Worm (Caenorhabditis elegans): ENCODE results near the gene emb-9.

The emb-9 gene

DNA sequence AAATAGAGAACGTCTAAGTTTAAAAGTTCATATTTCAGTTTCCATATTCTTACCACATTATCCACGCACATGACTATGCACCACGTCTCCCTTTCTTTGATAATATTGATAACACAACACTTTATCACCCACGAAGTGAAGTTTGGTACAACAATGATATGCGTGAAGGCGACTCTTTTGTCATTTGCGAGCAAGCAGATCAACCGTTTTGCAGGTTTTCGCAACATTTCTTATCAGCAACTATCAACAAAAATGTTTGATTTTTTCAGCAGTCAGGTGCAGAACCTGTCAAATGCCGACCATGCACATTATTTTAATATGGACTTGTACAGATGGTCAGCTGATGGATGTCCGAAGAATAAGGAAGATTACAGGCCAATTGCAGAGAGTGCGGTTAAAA, 17.7 kb downstream of the emb-9 start:
- TF ChIP-seq gmeb-1 (tag; optimal IDR thresholded peaks at IDR 0.05) (peak; percentile 44), unc-39 (tag; optimal IDR thresholded peaks at IDR 0.05) (no peak), sma-9 (GFP tag; optimal IDR thresholded peaks at IDR 0.05) (peak; percentile 72), sma-9 (tag; optimal IDR thresholded peaks at IDR 0.05) (no peak), F13H6.1 (tag; optimal IDR thresholded peaks at IDR 0.05) (peak; percentile 12), fos-1 (tag; optimal IDR thresholded peaks at IDR 0.05) (peak; percentile 93), crh-2 (tag; optimal IDR thresholded peaks at IDR 0.05) (peak; percentile 87), alr-1 (tag; optimal IDR thresholded peaks at IDR 0.05) (no peak), sma-3 (GFP tag; optimal IDR thresholded peaks at IDR 0.05) (peak; percentile 34)

DNA sequence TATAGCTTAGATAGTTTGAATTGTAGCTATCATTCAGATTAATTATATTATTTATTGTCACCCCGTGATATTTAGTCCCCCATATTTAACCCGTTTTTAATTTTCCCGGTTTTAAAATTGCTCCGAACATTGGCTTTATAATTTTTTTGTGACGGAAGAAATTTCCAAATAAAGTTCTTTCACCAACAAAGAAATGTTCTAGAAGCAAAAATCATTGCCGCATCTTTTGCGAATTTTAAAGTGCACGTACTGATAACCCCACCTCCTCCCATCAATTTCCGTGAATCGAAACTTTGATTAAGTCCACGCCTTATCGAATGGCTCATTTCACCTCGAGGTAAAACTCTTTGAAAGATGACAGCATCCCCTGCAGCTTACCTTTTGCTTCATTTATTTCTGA, 19.5 kb downstream of the emb-9 start, which contains the start of gene C40H1.7:
Gene C40H1.7, plus strand, starts transcription at position 301 of the 400 bp plus-strand sequence.
- TF ChIP-seq nhr-6 (tag; optimal IDR thresholded peaks at IDR 0.05): no peak
- no peak for TF ChIP-seq sma-9 (GFP tag; optimal IDR thresholded peaks at IDR 0.05)
- TF ChIP-seq sma-9 (tag; optimal IDR thresholded peaks at IDR 0.05): no peak
- TF ChIP-seq unc-55 (GFP tag; optimal IDR thresholded peaks at IDR 0.05): no peak
- TF ChIP-seq peb-1 (tag; optimal IDR thresholded peaks at IDR 0.05): no peak
- TF ChIP-seq skn-1 (tag; optimal IDR thresholded peaks at IDR 0.05): no peak
- TF ChIP-seq ztf-11 (tag; optimal IDR thresholded peaks at IDR 0.05): no peak
- no peak for TF ChIP-seq ceh-16 (tag; optimal IDR thresholded peaks at IDR 0.05)
- TF ChIP-seq zag-1 (tag; optimal IDR thresholded peaks at IDR 0.05): no peak
- no peak for TF ChIP-seq unc-39 (tag; optimal IDR thresholded peaks at IDR 0.05)
- no peak for TF ChIP-seq snpc-4 (tag; optimal IDR thresholded peaks at IDR 0.05)
- no peak for TF ChIP-seq sem-4 (tag; optimal IDR thresholded peaks at IDR 0.05)
- no peak for TF ChIP-seq blmp-1 (tag; optimal IDR thresholded peaks at IDR 0.05; ENCODE audit: insufficient read depth)
- no peak for TF ChIP-seq ama-1 (optimal IDR thresholded peaks at IDR 0.05)
- TF ChIP-seq nhr-237 (tag; optimal IDR thresholded peaks at IDR 0.05): no peak
- no peak for TF ChIP-seq mbf-1 (tag; optimal IDR thresholded peaks at IDR 0.05)
- TF ChIP-seq nhr-23 (tag; optimal IDR thresholded peaks at IDR 0.05): no peak

DNA sequence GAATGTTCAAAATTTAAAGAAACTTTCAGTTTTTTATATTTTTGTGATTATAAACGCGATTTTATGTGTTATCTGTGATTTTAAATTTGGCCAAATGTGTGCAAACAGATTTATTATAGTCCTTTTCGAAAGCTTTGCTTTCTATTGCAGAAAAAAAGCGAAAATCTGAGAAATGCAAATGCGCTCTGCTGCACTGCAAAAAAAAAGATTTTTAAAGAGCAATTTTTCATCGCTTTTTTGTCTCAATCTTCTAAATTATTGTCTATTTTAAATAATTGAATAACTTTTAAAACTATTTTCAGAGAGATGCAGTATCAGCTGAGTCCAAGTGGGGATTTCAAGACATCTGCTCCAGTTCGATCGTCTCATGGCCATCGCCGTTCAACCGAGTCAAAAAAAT, 22.2 kb downstream of the emb-9 start, which contains the start of gene cpb-1:
Gene cpb-1, plus strand, starts transcription at position 301 of the 400 bp plus-strand sequence.
- TF ChIP-seq unc-62 (GFP tag; optimal IDR thresholded peaks at IDR 0.05): no peak
- TF ChIP-seq gmeb-1 (tag; optimal IDR thresholded peaks at IDR 0.05): no peak
- no peak for TF ChIP-seq nhr-6 (tag; optimal IDR thresholded peaks at IDR 0.05)
- no peak for TF ChIP-seq peb-1 (tag; optimal IDR thresholded peaks at IDR 0.05)
- no peak for TF ChIP-seq fos-1 (tag; optimal IDR thresholded peaks at IDR 0.05)
- no peak for TF ChIP-seq ama-1 (optimal IDR thresholded peaks at IDR 0.05)
- no peak for TF ChIP-seq elt-1 (tag; optimal IDR thresholded peaks at IDR 0.05)
- no peak for TF ChIP-seq dmd-4 (tag; optimal IDR thresholded peaks at IDR 0.05)
- TF ChIP-seq nhr-12 (tag; optimal IDR thresholded peaks at IDR 0.05): no peak
- TF ChIP-seq nhr-10 (tag; optimal IDR thresholded peaks at IDR 0.05): no peak
- TF ChIP-seq blmp-1 (tag; optimal IDR thresholded peaks at IDR 0.05; ENCODE audit: insufficient read depth): no peak
- TF ChIP-seq ceh-82 (tag; optimal IDR thresholded peaks at IDR 0.05): no peak
- no peak for TF ChIP-seq ztf-11 (tag; optimal IDR thresholded peaks at IDR 0.05)
- no peak for TF ChIP-seq lsy-2 (tag; optimal IDR thresholded peaks at IDR 0.05)
- no peak for TF ChIP-seq ztf-1 (GFP tag; conservative IDR thresholded peaks at IDR 0.05)
- TF ChIP-seq aly-2 (tag; optimal IDR thresholded peaks at IDR 0.05): no peak
- no peak for TF ChIP-seq lin-39 (tag; optimal IDR thresholded peaks at IDR 0.05)

DNA sequence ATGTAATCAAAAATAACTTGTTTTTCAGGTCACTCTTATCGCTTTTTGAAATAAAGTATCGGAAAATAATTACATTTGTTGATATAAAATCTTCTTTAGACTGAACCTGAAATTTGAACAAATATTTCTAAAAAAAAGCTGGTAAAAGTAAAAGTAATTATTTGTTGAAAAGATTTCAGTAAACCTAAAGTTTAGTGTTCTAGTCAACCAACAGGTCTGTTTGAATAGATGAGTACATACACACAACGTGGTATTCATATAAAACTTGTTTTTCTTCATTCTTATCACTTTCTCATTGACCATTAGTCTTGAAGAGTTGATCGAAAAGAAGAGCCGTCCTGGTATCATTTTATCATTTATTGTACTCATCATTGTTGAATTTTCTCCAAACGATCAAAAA, 24.6 kb downstream of the emb-9 start, which contains the start of gene C40H1.9:
Gene C40H1.9, plus strand, starts transcription at position 301 of the 400 bp plus-strand sequence.
- TF ChIP-seq ztf-4 (tag; optimal IDR thresholded peaks at IDR 0.05): no peak
- TF ChIP-seq dmd-4 (tag; optimal IDR thresholded peaks at IDR 0.05): no peak
- TF ChIP-seq egl-27 (tag; optimal IDR thresholded peaks at IDR 0.05): no peak

DNA sequence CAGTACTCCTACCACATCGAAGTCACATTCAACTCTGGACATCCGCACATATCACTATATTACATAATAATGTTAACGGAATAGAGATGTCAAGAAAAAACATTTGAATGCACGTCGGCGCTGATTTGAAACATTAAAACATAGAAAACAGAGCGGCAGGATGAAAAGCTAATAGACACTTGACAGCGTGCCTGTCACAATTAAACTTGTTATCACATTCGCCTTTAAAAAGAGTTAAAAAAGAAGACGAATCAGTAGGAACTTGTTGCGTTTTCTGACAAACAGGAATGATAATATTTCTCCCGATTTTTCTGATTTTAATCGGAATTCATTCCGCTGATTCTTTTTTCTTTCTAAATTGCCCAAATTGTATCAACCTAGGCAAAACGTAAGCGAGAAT, 26.6 kb downstream of the emb-9 start:
- TF ChIP-seq skn-1 (tag; optimal IDR thresholded peaks at IDR 0.05) (no peak), sma-9 (GFP tag; optimal IDR thresholded peaks at IDR 0.05) (no peak), sma-9 (tag; optimal IDR thresholded peaks at IDR 0.05) (no peak), Y55F3AM.14 (GFP tag; optimal IDR thresholded peaks at IDR 0.05) (no peak)

Measured in whole organism, L2 larva.